Worm (Caenorhabditis elegans) whole organism, L2 larva: ENCODE measurements around the gene Y38E10A.2.
A peak's percentile ranks its signal among the peaks of the same experiment; 100 is the strongest.

Source experiments
- C34F6.9 ChIP-seq: fragments of 150-350 bp; optimal IDR thresholded peaks from 2 replicates; lab custom pipeline; 2014; ENCODE audit warnings: missing biosample characterization, missing genetic modification characterization
- F13H6.1 ChIP-seq: sonication (generic microtip); optimal IDR thresholded peaks from 2 replicates; lab custom pipeline; 2016; ENCODE audit warnings: missing genetic modification characterization, missing compliant biosample characterization
- R02D3.7 ChIP-seq: fragments of 150-350 bp; optimal IDR thresholded peaks from 2 replicates; lab custom pipeline; 2014; ENCODE audit warnings: missing biosample characterization, missing genetic modification characterization
- Y55F3AM.14 ChIP-seq: fragments of 200-800 bp; sonication (Bioruptor generic); optimal IDR thresholded peaks from 2 replicates; lab custom pipeline; 2018; ENCODE audit warnings: mild to moderate bottlenecking, missing genetic modification characterization, missing compliant biosample characterization
- aly-2 ChIP-seq: fragments of 150-350 bp; optimal IDR thresholded peaks from 2 replicates; lab custom pipeline; 2014; ENCODE audit warnings: missing biosample characterization, missing genetic modification characterization
- ama-1 ChIP-seq: fragments of 150-350 bp; optimal IDR thresholded peaks from 2 replicates; lab custom pipeline; 2018; ENCODE audit warnings: inconsistent platforms
- ceh-16 ChIP-seq: fragments of 150-350 bp; optimal IDR thresholded peaks from 2 replicates; lab custom pipeline; 2014; ENCODE audit warnings: missing biosample characterization, missing genetic modification characterization
- ceh-82 ChIP-seq: fragments of 150-350 bp; optimal IDR thresholded peaks from 2 replicates; lab custom pipeline; 2014; ENCODE audit warnings: missing biosample characterization, missing genetic modification characterization
- crh-2 ChIP-seq: sonication (generic microtip); optimal IDR thresholded peaks from 2 replicates; lab custom pipeline; 2017; ENCODE audit warnings: missing biosample characterization, missing genetic modification characterization
- elt-1 ChIP-seq: fragments of 150-350 bp; optimal IDR thresholded peaks from 2 replicates; lab custom pipeline; 2014; ENCODE audit warnings: missing biosample characterization, missing genetic modification characterization
- elt-3 ChIP-seq: sonication (generic microtip); optimal IDR thresholded peaks from 2 replicates; lab custom pipeline; 2017; ENCODE audit warnings: missing biosample characterization, missing genetic modification characterization
- fos-1 ChIP-seq: fragments of 150-350 bp; optimal IDR thresholded peaks from 2 replicates; lab custom pipeline; 2014; ENCODE audit warnings: missing biosample characterization, missing genetic modification characterization
- gmeb-1 ChIP-seq: fragments of 150-350 bp; optimal IDR thresholded peaks from 2 replicates; lab custom pipeline; 2014; ENCODE audit warnings: missing biosample characterization, missing genetic modification characterization
- lin-11 ChIP-seq: fragments of 150-350 bp; sonication (generic microtip); optimal IDR thresholded peaks from 2 replicates; lab custom pipeline; 2014; ENCODE audit warnings: missing biosample characterization, missing genetic modification characterization, inconsistent platforms, mixed read lengths
- lsy-2 ChIP-seq, 2 experiments: fragments of 150-350 bp in 1 of 2; sonication (generic microtip) in 1 of 2; optimal IDR thresholded peaks; 2 replicates each; lab custom pipeline; 2014 to 2017; ENCODE audit warnings: missing biosample characterization in 2 of 2, missing genetic modification characterization in 2 of 2
- mab-5 ChIP-seq: fragments of 150-350 bp; optimal IDR thresholded peaks from 2 replicates; lab custom pipeline; 2014; ENCODE audit warnings: missing biosample characterization, missing genetic modification characterization
- mbf-1 ChIP-seq: sonication (generic microtip); optimal IDR thresholded peaks from 2 replicates; lab custom pipeline; 2017; ENCODE audit warnings: missing biosample characterization, missing genetic modification characterization
- nhr-10 ChIP-seq: sonication (generic microtip); optimal IDR thresholded peaks from 2 replicates; lab custom pipeline; 2017; ENCODE audit warnings: missing biosample characterization, missing genetic modification characterization
- nhr-129 ChIP-seq: fragments of 150-350 bp; optimal IDR thresholded peaks from 2 replicates; lab custom pipeline; 2014; ENCODE audit warnings: missing biosample characterization, missing genetic modification characterization
- nhr-21 ChIP-seq: fragments of 150-350 bp; optimal IDR thresholded peaks from 2 replicates; lab custom pipeline; 2014; ENCODE audit warnings: missing biosample characterization, missing genetic modification characterization
- nhr-237 ChIP-seq: fragments of 150-350 bp; optimal IDR thresholded peaks from 2 replicates; lab custom pipeline; 2014; ENCODE audit warnings: missing biosample characterization, missing genetic modification characterization
- nhr-25 ChIP-seq: fragments of 150-350 bp; sonication (generic microtip); optimal IDR thresholded peaks from 3 replicates; lab custom pipeline; 2014; ENCODE audit warnings: missing biosample characterization, missing genetic modification characterization
- nhr-6 ChIP-seq: fragments of 150-350 bp; optimal IDR thresholded peaks from 2 replicates; lab custom pipeline; 2014; ENCODE audit warnings: missing biosample characterization, missing genetic modification characterization
- nhr-77 ChIP-seq: fragments of 150-350 bp; optimal IDR thresholded peaks from 2 replicates; lab custom pipeline; 2014; ENCODE audit warnings: missing biosample characterization, missing genetic modification characterization
- sem-4 ChIP-seq: fragments of 150-350 bp; optimal IDR thresholded peaks from 2 replicates; lab custom pipeline; 2014; ENCODE audit warnings: missing biosample characterization, missing genetic modification reagents, missing genetic modification characterization
- skn-1 ChIP-seq: sonication (generic microtip); optimal IDR thresholded peaks from 2 replicates; lab custom pipeline; 2017; ENCODE audit warnings: missing biosample characterization, missing genetic modification characterization
- sma-3 ChIP-seq: sonication (generic microtip); optimal IDR thresholded peaks from 2 replicates; lab custom pipeline; 2016; ENCODE audit warnings: missing genetic modification reagents, missing genetic modification characterization, missing compliant biosample characterization
- unc-39 ChIP-seq: fragments of 150-350 bp; optimal IDR thresholded peaks from 2 replicates; lab custom pipeline; 2014; ENCODE audit warnings: missing biosample characterization, missing genetic modification characterization
- unc-62 ChIP-seq: fragments of 150-350 bp; optimal IDR thresholded peaks from 2 replicates; lab custom pipeline; 2014; ENCODE audit warnings: missing biosample characterization, missing genetic modification reagents, missing genetic modification characterization
- zag-1 ChIP-seq: fragments of 150-350 bp; optimal IDR thresholded peaks from 2 replicates; lab custom pipeline; 2014; ENCODE audit warnings: missing biosample characterization, missing genetic modification characterization

Gene Y38E10A.2

ce11 chrII:12547547-12547946 is 25.9 kb downstream of the Y38E10A.2 start, which contains the start of gene F49C5.16:
Gene F49C5.16 (plus strand): TSS chrII:12547847.
- TF ChIP-seq unc-39 (tag; lab: Kevin White, UChicago) (no peak), ceh-16 (tag; lab: Kevin White, UChicago) (no peak), mbf-1 (tag; lab: Kevin White, UChicago) (no peak), F13H6.1 (tag; lab: Kevin White, UChicago) (no peak), fos-1 (tag; lab: Kevin White, UChicago) (no peak), aly-2 (tag; lab: Kevin White, UChicago) (no peak), lsy-2 (tag; optimal IDR thresholded peaks at IDR 0.05; lab: Kevin White, UChicago) (no peak), mab-5 (tag; lab: Kevin White, UChicago) (no peak), nhr-10 (tag; lab: Kevin White, UChicago) (no peak), ceh-82 (tag; lab: Kevin White, UChicago) (no peak), ama-1 (lab: Kevin White, UChicago) (no peak), zag-1 (tag; lab: Kevin White, UChicago) (no peak), unc-62 (no peak), nhr-129 (tag; lab: Kevin White, UChicago) (no peak), nhr-77 (tag; lab: Kevin White, UChicago) (no peak), Y55F3AM.14 (GFP tag; lab: Kevin White, UChicago) (no peak), R02D3.7 (tag; lab: Kevin White, UChicago) (no peak)

- no peak for TF ChIP-seq lin-11 (tag; lab: Kevin White, UChicago)
- TF ChIP-seq C34F6.9 (tag; lab: Kevin White, UChicago) = no peak
- TF ChIP-seq nhr-129 (tag; lab: Kevin White, UChicago) = no peak
- TF ChIP-seq nhr-25 (tag; lab: Kevin White, UChicago) = no peak
- TF ChIP-seq nhr-77 (tag; lab: Kevin White, UChicago) = no peak
- no peak for TF ChIP-seq ceh-82 (tag; lab: Kevin White, UChicago)
- no peak for TF ChIP-seq Y55F3AM.14 (GFP tag; lab: Kevin White, UChicago)
- no peak for TF ChIP-seq skn-1
- TF ChIP-seq unc-39 (tag; lab: Kevin White, UChicago) = no peak
- TF ChIP-seq nhr-6 (tag; lab: Kevin White, UChicago) = no peak
- TF ChIP-seq zag-1 (tag; lab: Kevin White, UChicago) = no peak
Measured at ce11 chrII:12546413-12546812, 27.0 kb downstream of the Y38E10A.2 start, which contains the start of the genes F49C5.5 and F49C5.10. Gene F49C5.5 (minus strand): TSS chrII:12546513. Gene F49C5.10 (plus strand): TSS chrII:12546756.

ce11 chrII:12544533-12544932 is 28.9 kb downstream of the Y38E10A.2 start, which contains the start of gene F49C5.9:
Gene F49C5.9 (minus strand): TSS chrII:12544633.
- TF ChIP-seq elt-3 (tag; lab: Kevin White, UChicago) (no peak), nhr-6 (tag; lab: Kevin White, UChicago) (no peak), fos-1 (tag; lab: Kevin White, UChicago) (no peak), sem-4 (tag; lab: Kevin White, UChicago) (no peak), nhr-237 (no peak), unc-62 (no peak), nhr-10 (tag; lab: Kevin White, UChicago) (no peak)

- TF ChIP-seq fos-1 (tag; lab: Kevin White, UChicago) (peak; percentile 33), unc-62 (no peak)
Measured at ce11 chrII:12542594-12542997, 30.8 kb downstream of the Y38E10A.2 start.

- TF ChIP-seq sma-3 (GFP tag; lab: Kevin White, UChicago) = peak; percentile 5
- peak; percentile 39 for TF ChIP-seq fos-1 (tag; lab: Kevin White, UChicago)
- peak; percentile 7 for TF ChIP-seq nhr-21 (tag; lab: Kevin White, UChicago)
Measured at ce11 chrII:12541670-12542080, 31.8 kb downstream of the Y38E10A.2 start.

- TF ChIP-seq nhr-129 (tag; lab: Kevin White, UChicago) = no peak
- no peak for TF ChIP-seq zag-1 (tag; lab: Kevin White, UChicago)
- TF ChIP-seq unc-39 (tag; lab: Kevin White, UChicago) = no peak
- TF ChIP-seq crh-2 = no peak
- no peak for TF ChIP-seq F13H6.1 (tag; lab: Kevin White, UChicago)
- TF ChIP-seq mbf-1 (tag; lab: Kevin White, UChicago) = no peak
- TF ChIP-seq elt-1 = no peak
- TF ChIP-seq gmeb-1 (tag; lab: Kevin White, UChicago) = no peak
- no peak for TF ChIP-seq ama-1 (lab: Kevin White, UChicago)
Measured at ce11 chrII:12539395-12539794, 34.0 kb downstream of the Y38E10A.2 start.
